Worm (Caenorhabditis elegans) whole organism, midembryonic: ENCODE measurements around the gene C30F2.5.

ENCODE experiments used
- cog-1 ChIP-seq: sonication (generic microtip); optimal IDR thresholded peaks from 2 replicates; lab custom pipeline; 2016; ENCODE audit warnings: missing genetic modification characterization, missing compliant biosample characterization
- flt-1 ChIP-seq: fragments of 200-800 bp; sonication (Bioruptor generic); IDR thresholded peaks from 2 replicates; pipeline ENCODE4 v1.3.6; 2022; ENCODE audit warnings: missing genetic modification characterization, missing compliant biosample characterization
- klf-2 ChIP-seq: fragments of 200-800 bp; sonication (Bioruptor generic); conservative IDR thresholded peaks from 2 replicates; pipeline ENCODE4 v1.3.6; 2022; ENCODE audit warnings: missing genetic modification reagents, missing genetic modification characterization, missing compliant biosample characterization
- ztf-29 ChIP-seq: fragments of 200-800 bp; sonication (Bioruptor generic); IDR thresholded peaks from 2 replicates; pipeline ENCODE4 v1.3.6; 2022; ENCODE audit warnings: missing genetic modification reagents, missing genetic modification characterization, missing compliant biosample characterization

DNA sequence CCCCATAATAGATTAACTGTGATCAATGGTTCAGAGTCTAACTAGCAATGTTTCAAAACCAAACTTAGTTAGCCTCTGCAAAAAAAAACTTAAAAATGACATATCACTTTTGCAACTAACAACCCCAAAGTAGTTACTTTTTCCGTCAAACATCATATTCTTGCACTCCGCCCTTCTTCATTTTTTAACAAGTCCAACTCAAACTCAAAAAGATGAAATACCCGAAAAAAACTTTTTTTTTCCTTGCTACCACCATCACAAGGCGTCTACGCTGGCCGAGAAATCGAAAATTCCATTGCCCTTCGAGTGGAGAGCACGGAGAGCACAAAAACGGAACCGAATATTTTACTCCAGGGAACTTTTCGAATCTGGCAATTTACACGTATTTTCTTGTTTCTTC is 11.4 kb downstream of the C30F2.5 start:
- no peak for TF ChIP-seq klf-2
- TF ChIP-seq ztf-29 (GFP tag; lab: Robert Waterston, UW) = no peak
- TF ChIP-seq cog-1 (tag; lab: Kevin White, UChicago) = no peak
- TF ChIP-seq flt-1 (GFP tag; lab: Robert Waterston, UW) = no peak
